Worm (Caenorhabditis elegans) whole organism, L1 larva: Measurements from ENCODE around the gene C04C11.25.

ENCODE experiments used
- C16A3.4 ChIP-seq: fragments of 150-350 bp; optimal IDR thresholded peaks from 2 replicates; lab custom pipeline; 2014; ENCODE audit warnings: missing biosample characterization, missing genetic modification characterization
- alr-1 ChIP-seq: fragments of 200-800 bp; sonication (Bioruptor generic); optimal IDR thresholded peaks from 2 replicates; lab custom pipeline; 2018; ENCODE audit warnings: borderline replicate concordance, mild to moderate bottlenecking, missing genetic modification characterization, missing compliant biosample characterization
- blmp-1 ChIP-seq: fragments of 150-350 bp; optimal IDR thresholded peaks from 2 replicates; lab custom pipeline; 2014; ENCODE audit warnings: missing biosample characterization, missing genetic modification characterization
- ceh-82 ChIP-seq, 3 experiments: fragments of 150-350 bp in 1 of 3; sonication (generic microtip) in 2 of 3; optimal IDR thresholded peaks; 2 replicates each; lab custom pipeline; 2014 to 2017; ENCODE audit warnings: missing biosample characterization in 3 of 3, missing genetic modification characterization in 3 of 3
- ces-1 ChIP-seq: fragments of 150-350 bp; optimal IDR thresholded peaks from 2 replicates; lab custom pipeline; 2014; ENCODE audit warnings: missing biosample characterization, missing genetic modification reagents, missing genetic modification characterization
- dpl-1 ChIP-seq, 3 experiments: fragments of 150-350 bp in 2 of 3; sonication (generic microtip) in 1 of 3; optimal IDR thresholded peaks; 2 replicates each; lab custom pipeline; 2014 to 2017; ENCODE audit warnings: missing biosample characterization in 3 of 3, missing genetic modification characterization in 3 of 3, missing genetic modification reagents in 3 of 3
- dsc-1 ChIP-seq: sonication (generic microtip); optimal IDR thresholded peaks from 2 replicates; lab custom pipeline; 2016; ENCODE audit warnings: mild to moderate bottlenecking, missing genetic modification characterization, missing compliant biosample characterization
- efl-1 ChIP-seq, 4 experiments: fragments of 150-350 bp; optimal IDR thresholded peaks in 3 of 4; peaks in 1 of 4; 1 replicate in 1 of 4; 2 replicates in 3 of 4; lab custom pipeline; 2014; ENCODE audit warnings: missing biosample characterization in 2 of 4, missing genetic modification characterization in 2 of 4, missing genetic modification reagents in 2 of 4
- egl-13 ChIP-seq: sonication (generic microtip); optimal IDR thresholded peaks from 2 replicates; lab custom pipeline; 2016; ENCODE audit warnings: missing genotype, missing genetic modification reagents, missing genetic modification characterization, missing compliant biosample characterization
- egl-27 ChIP-seq, 2 experiments: fragments of 150-350 bp in 1 of 2; sonication (generic microtip); optimal IDR thresholded peaks; 3 replicates each; lab custom pipeline; 2017 to 2018; ENCODE audit warnings: missing biosample characterization in 2 of 2, missing genetic modification characterization in 2 of 2, missing genetic modification reagents in 2 of 2
- ets-5 ChIP-seq: fragments of 200-800 bp; sonication (Bioruptor generic); IDR thresholded peaks from 2 replicates; pipeline ENCODE4 v1.3.6; 2022; ENCODE audit warnings: missing genetic modification characterization, missing compliant biosample characterization
- fkh-10 ChIP-seq: sonication (generic microtip); optimal IDR thresholded peaks from 2 replicates; lab custom pipeline; 2017; ENCODE audit warnings: missing biosample characterization, missing genetic modification reagents, missing genetic modification characterization
- fkh-8 ChIP-seq: sonication (generic microtip); optimal IDR thresholded peaks from 2 replicates; lab custom pipeline; 2016; ENCODE audit warnings: mild to moderate bottlenecking, missing genetic modification characterization, missing compliant biosample characterization
- grh-1 ChIP-seq: fragments of 200-800 bp; sonication (Bioruptor generic); IDR thresholded peaks from 2 replicates; pipeline ENCODE4 v1.3.6; 2022; ENCODE audit warnings: missing genetic modification reagents, missing genetic modification characterization, missing compliant biosample characterization
- irx-1 ChIP-seq: sonication (generic microtip); optimal IDR thresholded peaks from 2 replicates; lab custom pipeline; 2016; ENCODE audit warnings: missing genetic modification characterization, missing compliant biosample characterization
- isw-1 ChIP-seq: fragments of 200-800 bp; sonication (Bioruptor generic); IDR thresholded peaks from 2 replicates; pipeline ENCODE4 v1.3.6; 2022; ENCODE audit warnings: missing genetic modification characterization, missing compliant biosample characterization
- jun-1 ChIP-seq: fragments of 150-350 bp; optimal IDR thresholded peaks from 2 replicates; lab custom pipeline; 2014; ENCODE audit warnings: missing biosample characterization, missing genetic modification reagents, missing genetic modification characterization
- lin-13 ChIP-seq: fragments of 150-350 bp; optimal IDR thresholded peaks from 2 replicates; lab custom pipeline; 2014; ENCODE audit warnings: missing biosample characterization, missing genetic modification reagents, missing genetic modification characterization
- lin-14 ChIP-seq: fragments of 200-800 bp; sonication (Bioruptor generic); optimal IDR thresholded peaks from 2 replicates; lab custom pipeline; 2018; ENCODE audit warnings: mild to moderate bottlenecking, missing genetic modification characterization, moderate library complexity, missing compliant biosample characterization
- lin-35 ChIP-seq, 2 experiments: fragments of 150-350 bp; optimal IDR thresholded peaks; 2 replicates each; lab custom pipeline; 2014; ENCODE audit warnings: missing biosample characterization in 2 of 2, missing genetic modification characterization in 2 of 2, missing genetic modification reagents in 2 of 2
- lin-39 ChIP-seq: fragments of 150-350 bp; optimal IDR thresholded peaks from 2 replicates; lab custom pipeline; 2014; ENCODE audit warnings: missing biosample characterization, missing genetic modification reagents, missing genetic modification characterization
- lsy-2 ChIP-seq, 2 experiments: fragments of 150-350 bp; optimal IDR thresholded peaks; 2 replicates each; lab custom pipeline; 2014; ENCODE audit warnings: missing biosample characterization in 2 of 2, missing genetic modification characterization in 2 of 2
- mab-9 ChIP-seq: fragments of 200-800 bp; sonication (Bioruptor generic); IDR thresholded peaks from 2 replicates; pipeline ENCODE4 v1.3.6; 2022; ENCODE audit warnings: missing genetic modification reagents, missing genetic modification characterization, missing compliant biosample characterization
- mdl-1 ChIP-seq, 2 experiments: fragments of 150-350 bp; optimal IDR thresholded peaks; 2 replicates each; lab custom pipeline; 2014 to 2017; ENCODE audit warnings: missing biosample characterization in 2 of 2, missing genetic modification characterization in 2 of 2, inconsistent platforms in 1 of 2
- mef-2 ChIP-seq: fragments of 150-350 bp; optimal IDR thresholded peaks from 2 replicates; lab custom pipeline; 2014; ENCODE audit warnings: missing biosample characterization, missing genetic modification characterization
- nhr-19 ChIP-seq: fragments of 200-800 bp; sonication (Bioruptor generic); conservative IDR thresholded peaks from 2 replicates; pipeline ENCODE4 v1.3.6; 2022; ENCODE audit warnings: missing genetic modification characterization, missing compliant biosample characterization
- nhr-20 ChIP-seq: sonication (generic microtip); optimal IDR thresholded peaks from 2 replicates; lab custom pipeline; 2016; ENCODE audit warnings: mild to moderate bottlenecking, missing genetic modification characterization, missing compliant biosample characterization
- nhr-47 ChIP-seq: sonication (generic microtip); optimal IDR thresholded peaks from 2 replicates; lab custom pipeline; 2016; ENCODE audit warnings: mild to moderate bottlenecking, missing genetic modification characterization, moderate library complexity, missing compliant biosample characterization
- nhr-71 ChIP-seq: sonication (generic microtip); optimal IDR thresholded peaks from 2 replicates; lab custom pipeline; 2016; ENCODE audit warnings: mild to moderate bottlenecking, missing genetic modification characterization, moderate library complexity, missing compliant biosample characterization
- nhr-85 ChIP-seq: sonication (generic microtip); peaks from one replicate; lab custom pipeline; 2016; ENCODE audit warnings: missing genetic modification characterization, inconsistent platforms, missing compliant biosample characterization
- pag-3 ChIP-seq: sonication (generic microtip); optimal IDR thresholded peaks from 2 replicates; lab custom pipeline; 2017; ENCODE audit warnings: missing genetic modification characterization, mild to moderate bottlenecking, missing compliant biosample characterization, antibody characterized with exemption, borderline replicate concordance; ENCODE audit not compliant: insufficient read depth
- rnt-1 ChIP-seq: sonication (generic microtip); optimal IDR thresholded peaks from 2 replicates; lab custom pipeline; 2016; ENCODE audit warnings: mild to moderate bottlenecking, missing genetic modification characterization, moderate library complexity, missing compliant biosample characterization
- skn-1 ChIP-seq: fragments of 150-350 bp; optimal IDR thresholded peaks from 2 replicates; lab custom pipeline; 2014; ENCODE audit warnings: missing biosample characterization, missing genetic modification characterization
- snpc-4 ChIP-seq: fragments of 150-350 bp; optimal IDR thresholded peaks from 2 replicates; lab custom pipeline; 2014; ENCODE audit warnings: missing biosample characterization, missing genetic modification characterization
- snu-23 ChIP-seq: sonication (generic microtip); optimal IDR thresholded peaks from 2 replicates; lab custom pipeline; 2016; ENCODE audit warnings: missing genetic modification characterization, missing compliant biosample characterization
- sptf-1 ChIP-seq: fragments of 150-350 bp; optimal IDR thresholded peaks from 2 replicates; lab custom pipeline; 2014; ENCODE audit warnings: missing biosample characterization, missing genetic modification characterization
- sup-37 ChIP-seq: fragments of 200-800 bp; sonication (Bioruptor generic); optimal IDR thresholded peaks from 2 replicates; lab custom pipeline; 2018; ENCODE audit warnings: mild to moderate bottlenecking, missing genetic modification characterization, missing compliant biosample characterization
- swsn-7 ChIP-seq: sonication (generic microtip); optimal IDR thresholded peaks from 2 replicates; lab custom pipeline; 2016; ENCODE audit warnings: missing genetic modification characterization, missing compliant biosample characterization
- tbx-2 ChIP-seq: sonication (generic microtip); optimal IDR thresholded peaks from 2 replicates; lab custom pipeline; 2016; ENCODE audit warnings: missing genetic modification characterization, missing compliant biosample characterization
- unc-130 ChIP-seq: fragments of 150-350 bp; optimal IDR thresholded peaks from 2 replicates; lab custom pipeline; 2017; ENCODE audit warnings: missing biosample characterization, missing genetic modification characterization, inconsistent platforms
- unc-30 ChIP-seq: sonication (generic microtip); optimal IDR thresholded peaks from 2 replicates; lab custom pipeline; 2017; ENCODE audit warnings: missing biosample characterization, missing genetic modification characterization
- unc-86 ChIP-seq: sonication (generic microtip); optimal IDR thresholded peaks from 2 replicates; lab custom pipeline; 2016; ENCODE audit warnings: missing genetic modification characterization, missing compliant biosample characterization
- xbp-1 ChIP-seq: sonication (generic microtip); optimal IDR thresholded peaks from 2 replicates; lab custom pipeline; 2016; ENCODE audit warnings: missing genetic modification characterization, missing compliant biosample characterization
- zag-1 ChIP-seq: fragments of 150-350 bp; optimal IDR thresholded peaks from 2 replicates; lab custom pipeline; 2014; ENCODE audit warnings: missing biosample characterization, missing genetic modification characterization
- zip-4 ChIP-seq: fragments of 200-800 bp; sonication (Bioruptor generic); optimal IDR thresholded peaks from 2 replicates; lab custom pipeline; 2018; ENCODE audit warnings: mild to moderate bottlenecking, missing genetic modification characterization, moderate library complexity, missing compliant biosample characterization
- ztf-4 ChIP-seq: fragments of 150-350 bp; optimal IDR thresholded peaks from 2 replicates; lab custom pipeline; 2014; ENCODE audit warnings: missing biosample characterization, missing genetic modification characterization

The C04C11.25 gene

ce11 chrX:14020290-14020689, 5.0 kb upstream of the C04C11.25 start, which contains the start of gene C04C11.1:
Gene C04C11.1, plus strand, starts transcription at chrX:14020590.
- no peak for TF ChIP-seq alr-1 (tag; lab: Kevin White, UChicago)
- TF ChIP-seq sptf-1 (tag; lab: Kevin White, UChicago) = no peak
- TF ChIP-seq skn-1 = no peak
- TF ChIP-seq ets-5 (GFP tag; lab: Robert Waterston, UW) = no peak
- TF ChIP-seq zip-4 = no peak
- TF ChIP-seq nhr-85 (tag; lab: Kevin White, UChicago) = no peak
- no peak for TF ChIP-seq lin-35 (GFP tag; optimal IDR thresholded peaks at IDR 0.05; lab: Kevin White, UChicago)
- no peak for TF ChIP-seq dsc-1
- no peak for TF ChIP-seq jun-1 (tag; lab: Kevin White, UChicago)
- no peak for TF ChIP-seq blmp-1
- no peak for TF ChIP-seq mdl-1 (tag; optimal IDR thresholded peaks at IDR 0.05; lab: Kevin White, UChicago)
- no peak for TF ChIP-seq lin-14
- TF ChIP-seq nhr-47 (tag; lab: Kevin White, UChicago) = no peak
- no peak for TF ChIP-seq fkh-8
- no peak for TF ChIP-seq ces-1 (GFP tag; lab: Kevin White, UChicago)

DNA sequence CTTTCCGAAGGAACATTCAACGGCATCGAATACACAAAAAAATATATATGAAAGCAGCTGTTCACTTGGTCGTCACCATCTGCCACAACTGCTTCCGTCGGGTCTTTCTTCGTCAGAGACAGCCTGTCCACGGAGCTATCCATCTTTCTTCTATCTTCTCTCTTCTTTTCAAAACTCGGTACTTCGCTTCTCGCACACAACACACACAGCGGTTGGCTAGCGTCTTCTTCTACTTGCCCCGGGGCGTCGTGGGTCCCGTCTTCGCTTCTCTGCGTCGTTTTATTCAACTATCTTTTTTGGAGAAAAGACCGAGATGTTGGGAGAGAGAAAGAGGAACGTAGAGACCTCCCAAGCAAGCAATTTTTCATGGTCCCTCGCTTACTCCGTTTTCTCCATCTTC, 1.4 kb upstream of the C04C11.25 start:
- no peak for TF ChIP-seq dpl-1 (GFP tag; optimal IDR thresholded peaks at IDR 0.05; lab: Kevin White, UChicago)
- TF ChIP-seq xbp-1 (tag; lab: Kevin White, UChicago) = peak; percentile 54
- TF ChIP-seq efl-1 (optimal IDR thresholded peaks at IDR 0.05; lab: Kevin White, UChicago) = peak; percentile 25 to 45
- TF ChIP-seq efl-1 (GFP tag; optimal IDR thresholded peaks at IDR 0.05 in 1 of 2; lab: Kevin White, UChicago) = no peak
- TF ChIP-seq unc-86 (tag; lab: Kevin White, UChicago) = peak; percentile 65
- TF ChIP-seq lin-13 (GFP tag; lab: Kevin White, UChicago) = peak; percentile 18
- peak; percentile 38 to 69 for TF ChIP-seq lsy-2 (tag; optimal IDR thresholded peaks at IDR 0.05; lab: Kevin White, UChicago)
- TF ChIP-seq ceh-82 (tag; optimal IDR thresholded peaks at IDR 0.05; lab: Kevin White, UChicago) = peak in 1 of 3 experiments; percentile 75
- TF ChIP-seq unc-30 = no peak
- TF ChIP-seq dsc-1 = peak; percentile 58
- no peak for TF ChIP-seq snpc-4
- TF ChIP-seq ces-1 (GFP tag; lab: Kevin White, UChicago) = no peak
- peak; percentile 66 for TF ChIP-seq lin-39
- TF ChIP-seq rnt-1 (tag; lab: Kevin White, UChicago) = peak; percentile 66
- peak; percentile 46 for TF ChIP-seq isw-1 (GFP tag; lab: Robert Waterston, UW)
- no peak for TF ChIP-seq egl-27 (tag; optimal IDR thresholded peaks at IDR 0.05; lab: Kevin White, UChicago)
- TF ChIP-seq irx-1 (tag; lab: Kevin White, UChicago) = peak; percentile 10
- peak; percentile 8 for TF ChIP-seq jun-1 (tag; lab: Kevin White, UChicago)
- TF ChIP-seq nhr-20 = peak; percentile 38
- TF ChIP-seq lin-14 = peak; percentile 96
- no peak for TF ChIP-seq grh-1 (GFP tag; lab: Robert Waterston, UW)
- peak; percentile 90 for TF ChIP-seq nhr-71
- TF ChIP-seq unc-130 (tag; lab: Kevin White, UChicago) = peak; percentile 45
- TF ChIP-seq mab-9 = peak; percentile 45; the same call in 1 of the 2 replicates
- TF ChIP-seq tbx-2 = peak; percentile 71
- peak; percentile 92 for TF ChIP-seq pag-3
- peak; percentile 9 to 15 for TF ChIP-seq mdl-1 (tag; optimal IDR thresholded peaks at IDR 0.05; lab: Kevin White, UChicago)
- peak in 1 of 2 experiments; percentile 59 for TF ChIP-seq lin-35 (GFP tag; optimal IDR thresholded peaks at IDR 0.05; lab: Kevin White, UChicago)
- TF ChIP-seq fkh-8 = no peak
- TF ChIP-seq C16A3.4 (tag; lab: Kevin White, UChicago) = peak; percentile 13
- TF ChIP-seq zag-1 (tag; lab: Kevin White, UChicago) = peak; percentile 48
- TF ChIP-seq ztf-4 (tag; lab: Kevin White, UChicago) = peak; percentile 13
- TF ChIP-seq egl-13 = peak; percentile 57
- TF ChIP-seq nhr-19 (GFP tag; lab: Robert Waterston, UW) = peak; percentile 55
- TF ChIP-seq nhr-47 (tag; lab: Kevin White, UChicago) = peak; percentile 61
- no peak for TF ChIP-seq skn-1
- TF ChIP-seq fkh-10 (GFP tag; lab: Kevin White, UChicago) = peak; percentile 79
- TF ChIP-seq sptf-1 (tag; lab: Kevin White, UChicago) = no peak
- TF ChIP-seq sup-37 (GFP tag; lab: Kevin White, UChicago) = peak; percentile 7
- TF ChIP-seq snu-23 = peak; percentile 71
- TF ChIP-seq mef-2 (tag; lab: Kevin White, UChicago) = peak; percentile 12
- peak; percentile 69 for TF ChIP-seq swsn-7 (tag; lab: Kevin White, UChicago)
